Fruit fly (Drosophila melanogaster): ENCODE measurements around the gene EMC2B.
A peak's percentile ranks its signal among the peaks of the same experiment; 100 is the strongest.

EMC2B gene

dm6 chr3R:17020956-17021355, 29.3 kb upstream of the EMC2B start, which contains the start of gene Adsl (continued):
- peak; percentile 46 for TF ChIP-seq CG17802 (tag; optimal IDR thresholded peaks at IDR 0.05)
- TF ChIP-seq cas (GFP tag; IDR thresholded peaks at IDR 0.05) = no peak
- TF ChIP-seq CG17568 (GFP tag; optimal IDR thresholded peaks at IDR 0.05) = no peak
- no peak for TF ChIP-seq abd-A (tag; optimal IDR thresholded peaks at IDR 0.05)
- TF ChIP-seq scrt (GFP tag; optimal IDR thresholded peaks at IDR 0.05) = peak; percentile 90
- TF ChIP-seq fru (optimal IDR thresholded peaks at IDR 0.05) = no peak
- TF ChIP-seq tup (GFP tag; optimal IDR thresholded peaks at IDR 0.05) = no peak
- peak; percentile 91 for TF ChIP-seq CG7271 (tag; optimal IDR thresholded peaks at IDR 0.05)
- 0 out of 2 replicates have a peak, but pooled peaks have one; percentile 29 for TF ChIP-seq unc-4 (GFP tag; IDR thresholded peaks at IDR 0.05; ENCODE audit: partially characterized antibody)
- TF ChIP-seq exex (tag; optimal IDR thresholded peaks at IDR 0.05) = no peak
- TF ChIP-seq chn (GFP tag; optimal IDR thresholded peaks at IDR 0.05) = no peak
- no peak for TF ChIP-seq CG10147 (GFP tag; optimal IDR thresholded peaks at IDR 0.05)
- TF ChIP-seq CG18599 (GFP tag; optimal IDR thresholded peaks at IDR 0.05) = peak; percentile 71
- peak; percentile 83 for TF ChIP-seq CG3281 (GFP tag; optimal IDR thresholded peaks at IDR 0.05)
- peak; percentile 75 for TF ChIP-seq CG33557 (GFP tag; optimal IDR thresholded peaks at IDR 0.05)
- no peak for TF ChIP-seq zfh2 (GFP tag; optimal IDR thresholded peaks at IDR 0.05)
- TF ChIP-seq CG11247 (GFP tag; IDR thresholded peaks at IDR 0.05) = no peak
- no peak for TF ChIP-seq CG13123 (GFP tag; optimal IDR thresholded peaks at IDR 0.05)
- TF ChIP-seq CG16779 (GFP tag; IDR thresholded peaks at IDR 0.05) = no peak
- no peak for TF ChIP-seq ab (GFP tag; optimal IDR thresholded peaks at IDR 0.05)
- TF ChIP-seq tap (tag; optimal IDR thresholded peaks at IDR 0.05) = peak; percentile 48
- peak; percentile 5 for TF ChIP-seq CG9609 (GFP tag; optimal IDR thresholded peaks at IDR 0.05)
- peak; percentile 57 for TF ChIP-seq CG15011 (GFP tag; optimal IDR thresholded peaks at IDR 0.05)
- TF ChIP-seq Elba2 (GFP tag; optimal IDR thresholded peaks at IDR 0.05) = no peak
- TF ChIP-seq CG9215 (GFP tag; IDR thresholded peaks at IDR 0.05) = no peak
- peak; percentile 84; the same call in 1 of the 2 replicates for TF ChIP-seq CG31441 (GFP tag; IDR thresholded peaks at IDR 0.05)
- TF ChIP-seq Xrp1 (GFP tag; IDR thresholded peaks at IDR 0.05) = no peak
- peak; percentile 89 for TF ChIP-seq sens (GFP tag)
- no peak for TF ChIP-seq CG4404 (GFP tag; IDR thresholded peaks at IDR 0.05)
- TF ChIP-seq CG14965 (GFP tag; optimal IDR thresholded peaks at IDR 0.05; ENCODE audit: borderline replicate concordance) = no peak
- TF ChIP-seq h (optimal IDR thresholded peaks at IDR 0.05) = no peak
- no peak; the same call in none of the 2 replicates for TF ChIP-seq Rfx (GFP tag; IDR thresholded peaks at IDR 0.05)
- TF ChIP-seq CG9797 (GFP tag; optimal IDR thresholded peaks at IDR 0.05) = peak; percentile 86
- TF ChIP-seq pnt (GFP tag; optimal IDR thresholded peaks at IDR 0.05) = no peak
- peak; percentile 72 for TF ChIP-seq CG3407 (GFP tag; optimal IDR thresholded peaks at IDR 0.05)
- TF ChIP-seq CG13296 (GFP tag; optimal IDR thresholded peaks at IDR 0.05) = no peak
- TF ChIP-seq ranshi (GFP tag; IDR thresholded peaks at IDR 0.05) = no peak; the same call in 1 of the 2 replicates
- TF ChIP-seq HLHmδ (GFP tag; optimal IDR thresholded peaks at IDR 0.05) = peak; percentile 67
- TF ChIP-seq CG32767 (GFP tag; IDR thresholded peaks at IDR 0.05) = peak; percentile 35; the same call in 1 of the 2 replicates
- TF ChIP-seq kni (GFP tag; optimal IDR thresholded peaks at IDR 0.05) = peak; percentile 50
- TF ChIP-seq sc (optimal IDR thresholded peaks at IDR 0.05) = no peak
- TF ChIP-seq sc (GFP tag; optimal IDR thresholded peaks at IDR 0.05) = peak; percentile 67
- no peak for TF ChIP-seq crol (GFP tag; IDR thresholded peaks at IDR 0.05)
- no peak for TF ChIP-seq wor (GFP tag; IDR thresholded peaks at IDR 0.05)
- TF ChIP-seq ERR (GFP tag; optimal IDR thresholded peaks at IDR 0.05) = no peak
- TF ChIP-seq slou (GFP tag; optimal IDR thresholded peaks at IDR 0.05) = no peak
- no peak for TF ChIP-seq CG7357 (GFP tag; IDR thresholded peaks at IDR 0.05)
- TF ChIP-seq CG1024 (GFP tag; IDR thresholded peaks at IDR 0.05) = peak; percentile 43
- peak; percentile 33 for TF ChIP-seq Dad (GFP tag; optimal IDR thresholded peaks at IDR 0.05)
- TF ChIP-seq inv (GFP tag; IDR thresholded peaks at IDR 0.05; ENCODE audit: partially characterized antibody) = no peak
- TF ChIP-seq CG6272 (GFP tag; IDR thresholded peaks at IDR 0.05) = no peak
- TF ChIP-seq wek (GFP tag; optimal IDR thresholded peaks at IDR 0.05) = peak; percentile 76
- no peak for TF ChIP-seq gt (GFP tag; IDR thresholded peaks at IDR 0.05)
